Worm (Caenorhabditis elegans): Measurements from ENCODE around the gene F53F4.4.

F53F4.4 gene

ce11 chrV:13619752-13620151 is 26.6 kb downstream of the F53F4.4 start, which contains the start of gene srd-11:
srd-11 (minus strand) TSS chrV:13619852.
- no peak for TF ChIP-seq ceh-62 (tag; optimal IDR thresholded peaks at IDR 0.05)
- no peak for TF ChIP-seq hlh-11 (tag; optimal IDR thresholded peaks at IDR 0.05)
- no peak for TF ChIP-seq snpc-4 (tag; optimal IDR thresholded peaks at IDR 0.05)

DNA sequence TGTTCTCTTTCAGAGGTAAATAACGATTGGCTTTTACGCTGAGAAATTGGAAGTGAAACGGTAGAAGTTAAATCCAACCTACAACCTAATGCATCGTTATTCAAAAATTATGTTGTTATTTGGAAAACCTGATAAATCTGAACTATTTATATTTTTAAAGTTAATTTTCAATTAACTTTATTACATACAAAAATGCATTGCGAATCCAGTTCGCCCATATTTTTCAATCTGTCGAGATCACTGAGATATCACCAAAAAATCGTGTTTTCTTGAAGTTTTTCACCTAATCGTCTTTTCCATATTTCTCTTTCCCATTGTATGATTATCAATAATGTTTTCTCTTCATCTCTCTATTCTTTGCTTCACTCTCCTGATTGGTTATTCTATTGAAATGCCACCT is 27.5 kb downstream of the F53F4.4 start, which contains the start of gene F53F4.15:
F53F4.15 (plus strand) TSS at position 301 of the 400 bp plus-strand sequence.
- TF ChIP-seq daf-12 (tag; optimal IDR thresholded peaks at IDR 0.05) (no peak), hlh-30 (tag; optimal IDR thresholded peaks at IDR 0.05; ENCODE audit: insufficient read depth) (no peak), nhr-6 (tag; optimal IDR thresholded peaks at IDR 0.05) (no peak), lim-7 (GFP tag; IDR thresholded peaks at IDR 0.05) (no peak), lin-1 (GFP tag; IDR thresholded peaks at IDR 0.05) (no peak), nhr-111 (GFP tag; optimal IDR thresholded peaks at IDR 0.05) (no peak), nhr-77 (tag; optimal IDR thresholded peaks at IDR 0.05) (no peak), F37D6.2 (tag; optimal IDR thresholded peaks at IDR 0.05) (no peak), duxl-1 (tag; optimal IDR thresholded peaks at IDR 0.05; ENCODE audit: poor library complexity) (no peak), dve-1 (tag; optimal IDR thresholded peaks at IDR 0.05; ENCODE audit: insufficient read depth) (no peak), madf-9 (GFP tag; conservative IDR thresholded peaks at IDR 0.05) (no peak), ama-1 (optimal IDR thresholded peaks at IDR 0.05) (no peak), nhr-41 (GFP tag; IDR thresholded peaks at IDR 0.05) (no peak), attf-4 (tag; optimal IDR thresholded peaks at IDR 0.05) (no peak), egl-27 (tag; optimal IDR thresholded peaks at IDR 0.05) (no peak), lin-29 (GFP tag; IDR thresholded peaks at IDR 0.05) (no peak), lin-15B (tag; optimal IDR thresholded peaks at IDR 0.05) (no peak)

ce11 chrV:13621720-13622119 is 28.5 kb downstream of the F53F4.4 start, which contains the start of gene F53F4.16:
F53F4.16 (minus strand) TSS chrV:13621820.
- peak in 1 of 2 experiments; percentile 54 for TF ChIP-seq unc-62 (GFP tag; optimal IDR thresholded peaks at IDR 0.05 in 1 of 2)
- no peak for TF ChIP-seq unc-62 (tag; optimal IDR thresholded peaks at IDR 0.05)
- no peak for TF ChIP-seq F37D6.2 (tag; optimal IDR thresholded peaks at IDR 0.05)

DNA sequence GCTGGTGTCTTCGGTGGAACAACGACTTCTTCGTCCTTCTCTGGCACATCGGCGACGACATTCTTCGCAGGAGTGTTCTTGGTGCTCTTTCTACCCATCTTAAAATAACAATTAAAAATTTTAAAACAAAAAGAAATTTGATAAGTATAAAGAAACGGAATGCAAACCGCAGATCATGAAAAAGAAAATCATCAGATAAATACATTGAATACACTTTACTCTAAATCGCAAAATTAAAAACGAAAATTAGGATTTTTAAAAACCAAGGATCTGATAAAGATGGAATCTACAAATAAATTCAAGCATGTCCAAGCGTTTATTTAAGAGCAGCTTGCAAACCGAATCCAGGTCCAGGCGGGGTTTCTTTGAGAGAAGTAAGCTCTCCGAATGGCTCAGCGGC is 31.2 kb downstream of the F53F4.4 start, which contains the start of gene F53F4.11:
F53F4.11 (minus strand) TSS at position 101 of the 400 bp plus-strand sequence.
- TF ChIP-seq lin-38 (GFP tag; IDR thresholded peaks at IDR 0.05) (peak; percentile 44; the same call in 1 of the 2 replicates), pha-4 (GFP tag; IDR thresholded peaks at IDR 0.05) (0 out of 2 replicates have a peak, but pooled peaks have one; percentile 16), pha-4 (tag; optimal IDR thresholded peaks at IDR 0.05) (no peak), gei-8 (GFP tag; optimal IDR thresholded peaks at IDR 0.05) (no peak), ama-1 (optimal IDR thresholded peaks at IDR 0.05) (no peak)

DNA sequence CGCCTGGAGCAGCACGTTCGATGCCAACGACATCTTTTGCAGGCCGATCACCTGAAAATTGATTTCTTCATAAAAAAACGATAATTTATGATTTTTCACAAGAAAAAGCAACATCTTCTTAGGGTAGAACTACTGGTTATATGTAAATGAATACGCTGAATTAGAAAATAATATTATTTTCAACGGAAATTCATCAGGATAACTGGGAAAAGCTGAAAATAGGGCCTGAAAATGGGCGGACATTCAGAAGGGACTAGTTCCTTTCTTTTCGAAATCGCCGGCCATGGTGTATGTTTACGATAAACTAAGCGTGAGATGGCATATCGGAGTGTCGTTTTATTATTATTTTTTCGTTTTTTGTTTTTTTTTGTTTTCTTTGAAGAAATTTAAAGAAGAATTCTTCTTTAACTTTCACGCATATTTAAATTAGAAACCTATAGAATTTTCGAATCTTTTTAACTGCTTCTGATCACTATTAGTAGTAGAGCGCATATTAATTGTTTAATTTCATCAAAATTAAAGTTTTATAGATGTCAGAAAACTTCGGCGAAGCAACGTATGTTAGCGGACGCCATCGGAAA is 32.4 kb downstream of the F53F4.4 start, which contains the start of the genes nduv-2 and F53F4.12:
nduv-2 (minus strand) TSS at position 51 of the 581 bp plus-strand sequence.
F53F4.12 (plus strand) TSS at position 531 of the 581 bp plus-strand sequence.
- TF ChIP-seq ceh-62 (tag; optimal IDR thresholded peaks at IDR 0.05): no peak
- 0 out of 2 replicates have a peak, but pooled peaks have one; percentile 25 for TF ChIP-seq lin-38 (GFP tag; IDR thresholded peaks at IDR 0.05)
- peak; percentile 10 for TF ChIP-seq unc-130 (GFP tag; optimal IDR thresholded peaks at IDR 0.05)
- TF ChIP-seq mes-2 (tag; optimal IDR thresholded peaks at IDR 0.05; ENCODE audit: poor library complexity, severe bottlenecking): peak; percentile 72
- TF ChIP-seq T20F7.1 (GFP tag; optimal IDR thresholded peaks at IDR 0.05): peak; percentile 90
- no peak for TF ChIP-seq ceh-20 (GFP tag; IDR thresholded peaks at IDR 0.05)
- TF ChIP-seq dpl-1 (GFP tag; optimal IDR thresholded peaks at IDR 0.05): peak; percentile 3
- TF ChIP-seq hif-1 (tag; optimal IDR thresholded peaks at IDR 0.05): peak in 1 of 2 experiments; percentile 13
- TF ChIP-seq F49E8.2 (tag; optimal IDR thresholded peaks at IDR 0.05; ENCODE audit: borderline replicate concordance): no peak
- peak; percentile 71 for TF ChIP-seq Y48G9A.11 (GFP tag; IDR thresholded peaks at IDR 0.05)
- TF ChIP-seq R02D3.7 (tag; optimal IDR thresholded peaks at IDR 0.05): peak; percentile 39
- peak; percentile 61 for TF ChIP-seq aha-1 (tag)
